Worm (Caenorhabditis elegans) whole organism, L4/young adult: Measurements from ENCODE around the gene fbxb-76.

Experiments
- W03F9.2 ChIP-seq: fragments of 150-350 bp; optimal IDR thresholded peaks from 2 replicates; lab custom pipeline; 2014; ENCODE audit warnings: missing biosample characterization, missing genetic modification characterization
- dao-5 ChIP-seq: sonication (generic microtip); optimal IDR thresholded peaks from 2 replicates; lab custom pipeline; 2016; ENCODE audit warnings: missing genotype, missing genetic modification characterization, moderate library complexity, missing compliant biosample characterization
- him-1 ChIP-seq: sonication (generic microtip); optimal IDR thresholded peaks from 2 replicates; lab custom pipeline; 2016; ENCODE audit warnings: missing genotype, missing genetic modification reagents, missing genetic modification characterization, missing compliant biosample characterization

DNA sequence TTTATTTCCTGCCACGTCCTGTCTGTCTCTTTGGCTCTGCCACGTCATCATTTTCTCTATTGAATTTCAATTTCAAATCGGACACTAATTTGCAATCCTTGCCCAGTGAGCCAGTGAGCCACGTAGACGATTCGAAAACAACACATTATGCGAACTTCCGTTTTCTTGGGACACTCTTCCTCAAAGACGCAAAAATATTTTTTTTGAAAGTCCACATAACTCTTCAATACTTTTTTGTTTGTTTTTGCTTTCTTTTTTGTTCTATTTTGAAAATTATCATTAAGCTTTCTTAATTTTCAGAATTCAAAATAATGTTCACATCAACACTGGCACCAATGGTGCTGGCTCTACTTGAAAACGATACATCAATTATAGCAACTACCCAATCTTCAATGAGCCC lies 15.1 kb upstream of the fbxb-76 start, which contains the start of gene tag-89:
- TF ChIP-seq him-1 (tag; lab: Kevin White, UChicago) (no peak), W03F9.2 (no peak), dao-5 (tag; lab: Kevin White, UChicago) (no peak)
